4 worm cellular contexts compared by ENCODE assay signal in genomic region chrV:8606099-8606696, ce11.
TF ChIP-seq lines count a peak whose summit lies in the region.

Gene vps-60, minus strand, starts transcription at chrV:8606128.

TF ChIP-seq in whole organism, L2 larva, 48 proteins besides CTCF, POLR2A, EP300 and RAD21 (continued from another document):
- TF ChIP-seq crh-2 (tag; optimal IDR thresholded peaks at IDR 0.05; lab: Kevin White, UChicago) (peak; percentile 98), ceh-82 (tag; optimal IDR thresholded peaks at IDR 0.05; lab: Kevin White, UChicago) (no peak), blmp-1 (tag; optimal IDR thresholded peaks at IDR 0.05; lab: Kevin White, UChicago; ENCODE audit: insufficient read depth) (peak; percentile 91), ama-1 (optimal IDR thresholded peaks at IDR 0.05; lab: Kevin White, UChicago) (peak; percentile 64), fos-1 (tag; optimal IDR thresholded peaks at IDR 0.05; lab: Kevin White, UChicago) (peak; percentile 100), R02D3.7 (tag; optimal IDR thresholded peaks at IDR 0.05; lab: Kevin White, UChicago) (no peak), mab-5 (tag; optimal IDR thresholded peaks at IDR 0.05; lab: Kevin White, UChicago) (peak; percentile 85), gmeb-1 (tag; optimal IDR thresholded peaks at IDR 0.05; lab: Kevin White, UChicago) (peak; percentile 84), nhr-25 (tag; optimal IDR thresholded peaks at IDR 0.05; lab: Kevin White, UChicago) (peak; percentile 84), ztf-11 (tag; optimal IDR thresholded peaks at IDR 0.05; lab: Kevin White, UChicago) (no peak), egl-27 (tag; optimal IDR thresholded peaks at IDR 0.05; lab: Kevin White, UChicago) (peak; percentile 71), nhr-237 (tag; optimal IDR thresholded peaks at IDR 0.05; lab: Kevin White, UChicago) (no peak), sma-3 (GFP tag; optimal IDR thresholded peaks at IDR 0.05; lab: Kevin White, UChicago) (peak; percentile 94), alr-1 (tag; optimal IDR thresholded peaks at IDR 0.05; lab: Kevin White, UChicago) (no peak), nhr-21 (tag; optimal IDR thresholded peaks at IDR 0.05; lab: Kevin White, UChicago) (peak; percentile 87), mdl-1 (tag; optimal IDR thresholded peaks at IDR 0.05; lab: Kevin White, UChicago) (peak; percentile 29 to 72)

TF ChIP-seq in whole organism, L4 larva, 104 proteins besides CTCF, POLR2A, EP300 and RAD21 (continued from another document and continues in another):
- TF ChIP-seq zip-2 (tag; optimal IDR thresholded peaks at IDR 0.05; lab: Kevin White, UChicago) (peak; percentile 60), nhr-41 (GFP tag; IDR thresholded peaks at IDR 0.05; lab: Robert Waterston, UW) (0 out of 2 replicates have a peak, but pooled peaks have one; percentile 29), F49E8.2 (tag; optimal IDR thresholded peaks at IDR 0.05; lab: Kevin White, UChicago; ENCODE audit: borderline replicate concordance) (no peak), zfp-2 (tag; optimal IDR thresholded peaks at IDR 0.05; lab: Kevin White, UChicago) (peak; percentile 70), madf-9 (GFP tag; conservative IDR thresholded peaks at IDR 0.05; lab: Robert Waterston, UW) (peak; percentile 91), hif-1 (tag; optimal IDR thresholded peaks at IDR 0.05; lab: Kevin White, UChicago) (peak; percentile 37 to 88), hmg-1.1 (GFP tag; IDR thresholded peaks at IDR 0.05; lab: Robert Waterston, UW) (peak; percentile 92), set-16 (GFP tag; IDR thresholded peaks at IDR 0.05; lab: Robert Waterston, UW) (peak; percentile 84), lin-38 (GFP tag; IDR thresholded peaks at IDR 0.05; lab: Robert Waterston, UW) (peak; percentile 77), sdz-12 (GFP tag; optimal IDR thresholded peaks at IDR 0.05; lab: Kevin White, UChicago) (peak; percentile 30), mep-1 (tag; optimal IDR thresholded peaks at IDR 0.05; lab: Kevin White, UChicago) (peak; percentile 95), T20F7.1 (GFP tag; optimal IDR thresholded peaks at IDR 0.05; lab: Kevin White, UChicago) (peak; percentile 84), snpc-4 (tag; optimal IDR thresholded peaks at IDR 0.05; lab: Kevin White, UChicago) (peak; percentile 18), gei-8 (GFP tag; optimal IDR thresholded peaks at IDR 0.05; lab: Kevin White, UChicago) (no peak), hlh-30 (tag; optimal IDR thresholded peaks at IDR 0.05; lab: Kevin White, UChicago; ENCODE audit: insufficient read depth) (peak; percentile 93), duxl-1 (tag; optimal IDR thresholded peaks at IDR 0.05; lab: Kevin White, UChicago; ENCODE audit: poor library complexity) (no peak), aly-2 (tag; optimal IDR thresholded peaks at IDR 0.05; lab: Kevin White, UChicago) (no peak), tag-97 (GFP tag; IDR thresholded peaks at IDR 0.05; lab: Robert Waterston, UW) (no peak), nhr-111 (GFP tag; optimal IDR thresholded peaks at IDR 0.05; lab: Kevin White, UChicago) (no peak), spr-3 (GFP tag; optimal IDR thresholded peaks at IDR 0.05; lab: Kevin White, UChicago) (no peak), daf-19 (GFP tag; conservative IDR thresholded peaks at IDR 0.05; lab: Robert Waterston, UW) (no peak), lin-15B (tag; optimal IDR thresholded peaks at IDR 0.05; lab: Kevin White, UChicago) (no peak), spr-1 (tag; optimal IDR thresholded peaks at IDR 0.05; lab: Kevin White, UChicago) (peak; percentile 69), lin-13 (GFP tag; optimal IDR thresholded peaks at IDR 0.05; lab: Kevin White, UChicago) (peak; percentile 81), snpc-1.2 (GFP tag; IDR thresholded peaks at IDR 0.05; lab: Robert Waterston, UW) (no peak), mes-2 (tag; optimal IDR thresholded peaks at IDR 0.05; lab: Kevin White, UChicago; ENCODE audit: poor library complexity, severe bottlenecking) (peak; percentile 91), jun-1 (tag; optimal IDR thresholded peaks at IDR 0.05; lab: Kevin White, UChicago) (peak; percentile 90), nhr-25 (tag; optimal IDR thresholded peaks at IDR 0.05; lab: Kevin White, UChicago; ENCODE audit: borderline replicate concordance, insufficient read depth) (peak; percentile 94), ZK337.2 (GFP tag; IDR thresholded peaks at IDR 0.05; lab: Robert Waterston, UW) (no peak), hlh-11 (tag; optimal IDR thresholded peaks at IDR 0.05; lab: Kevin White, UChicago) (peak; percentile 97), nhr-42 (GFP tag; IDR thresholded peaks at IDR 0.05; lab: Robert Waterston, UW) (peak; percentile 77; the same call in 1 of the 2 replicates), F44E2.7 (GFP tag; IDR thresholded peaks at IDR 0.05; lab: Robert Waterston, UW) (no peak), nhr-76 (tag; optimal IDR thresholded peaks at IDR 0.05; lab: Kevin White, UChicago) (peak; percentile 8), ztf-11 (tag; optimal IDR thresholded peaks at IDR 0.05; lab: Kevin White, UChicago) (no peak), pqm-1 (tag; optimal IDR thresholded peaks at IDR 0.05; lab: Kevin White, UChicago) (peak; percentile 23), egl-27 (tag; optimal IDR thresholded peaks at IDR 0.05; lab: Kevin White, UChicago) (no peak), T26A8.4 (GFP tag; IDR thresholded peaks at IDR 0.05; lab: Robert Waterston, UW) (peak; percentile 85), zfp-3 (GFP tag; conservative IDR thresholded peaks at IDR 0.05; lab: Robert Waterston, UW) (peak; percentile 55; the same call in 1 of the 2 replicates)

TF ChIP-seq in whole organism, late embryonic, 69 proteins besides CTCF, POLR2A, EP300 and RAD21 (continued from another document):
- TF ChIP-seq ceh-19 (GFP tag; optimal IDR thresholded peaks at IDR 0.05; lab: Kevin White, UChicago) = no peak
- peak; percentile 9 for TF ChIP-seq unc-86 (tag; optimal IDR thresholded peaks at IDR 0.05; lab: Kevin White, UChicago)
- TF ChIP-seq unc-55 (GFP tag; optimal IDR thresholded peaks at IDR 0.05; lab: Kevin White, UChicago) = peak; percentile 61
- no peak for TF ChIP-seq sox-2 (GFP tag; IDR thresholded peaks at IDR 0.05; lab: Robert Waterston, UW)
- TF ChIP-seq ceh-18 (tag; optimal IDR thresholded peaks at IDR 0.05; lab: Kevin White, UChicago) = peak; percentile 89
- no peak for TF ChIP-seq F13H6.1 (tag; optimal IDR thresholded peaks at IDR 0.05; lab: Kevin White, UChicago)
- peak; percentile 90 for TF ChIP-seq nfya-1 (tag; optimal IDR thresholded peaks at IDR 0.05; lab: Kevin White, UChicago)
- peak; percentile 58 for TF ChIP-seq rnt-1 (tag; optimal IDR thresholded peaks at IDR 0.05; lab: Kevin White, UChicago)
- no peak for TF ChIP-seq gmeb-2 (tag; optimal IDR thresholded peaks at IDR 0.05; lab: Kevin White, UChicago)
- peak; percentile 48 for TF ChIP-seq dve-1 (tag; optimal IDR thresholded peaks at IDR 0.05; lab: Kevin White, UChicago)
- TF ChIP-seq sdc-2 (tag; optimal IDR thresholded peaks at IDR 0.05; lab: Kevin White, UChicago) = peak; percentile 32
- no peak for TF ChIP-seq ceh-45 (GFP tag; IDR thresholded peaks at IDR 0.05; lab: Robert Waterston, UW)
- TF ChIP-seq pqm-1 (tag; optimal IDR thresholded peaks at IDR 0.05; lab: Kevin White, UChicago) = peak; percentile 51
- TF ChIP-seq elt-2 (tag; optimal IDR thresholded peaks at IDR 0.05; lab: Kevin White, UChicago) = peak; percentile 80

TF ChIP-seq in whole organism, mixed stage, embryonic, 35 proteins besides CTCF, POLR2A, EP300 and RAD21 (continued from another document):
- TF ChIP-seq M03D4.4 (tag; optimal IDR thresholded peaks at IDR 0.05; lab: Kevin White, UChicago) = peak; percentile 17
- no peak for TF ChIP-seq flh-1 (GFP tag; optimal IDR thresholded peaks at IDR 0.05; lab: Kevin White, UChicago)
- peak; percentile 45 for TF ChIP-seq cnd-1 (tag; optimal IDR thresholded peaks at IDR 0.05; lab: Kevin White, UChicago)
- TF ChIP-seq unc-120 (tag; optimal IDR thresholded peaks at IDR 0.05; lab: Kevin White, UChicago; ENCODE audit: poor library complexity, severe bottlenecking) = peak; percentile 58
- TF ChIP-seq pha-4 (tag; optimal IDR thresholded peaks at IDR 0.05; lab: Kevin White, UChicago) = peak; percentile 87
TF ChIP-seq in whole organism, mixed stage, embryonic: peak in this region for 16.
